Fruit fly (Drosophila melanogaster) whole organism, embryonic: ENCODE measurements around the gene GILT3.

ENCODE experiments used
- Awh ChIP-seq: fragments of 200-800 bp; sonication (Bioruptor generic); IDR thresholded peaks from 2 replicates; pipeline ENCODE4, ENCODE4 v1.3.6; 2022; ENCODE audit warnings: missing biosample characterization, missing genetic modification characterization
- B-H1 ChIP-seq: fragments of 200-800 bp; sonication (Bioruptor generic); IDR thresholded peaks from 3 replicates; pipeline ENCODE4 v1.3.6; 2022; ENCODE audit warnings: missing biosample characterization, missing genetic modification characterization
- CG10267 ChIP-seq: fragments of 200-800 bp; sonication (Bioruptor generic); optimal IDR thresholded peaks from 2 replicates; lab custom pipeline; 2018; ENCODE audit warnings: missing biosample characterization, mild to moderate bottlenecking, missing genetic modification characterization, moderate library complexity
- CG10274 ChIP-seq: fragments of 200-800 bp; sonication (Bioruptor generic); optimal IDR thresholded peaks from 3 replicates; lab custom pipeline; 2017; ENCODE audit warnings: missing biosample characterization, mild to moderate bottlenecking, missing genetic modification characterization
- CG12104 ChIP-seq: fragments of 200-800 bp; sonication (Bioruptor generic); optimal IDR thresholded peaks from 3 replicates; lab custom pipeline; 2016; ENCODE audit warnings: missing biosample characterization, missing genetic modification characterization
- CG12744 ChIP-seq: fragments of 200-800 bp; sonication (Bioruptor generic); optimal IDR thresholded peaks from 2 replicates; lab custom pipeline; 2016; ENCODE audit warnings: missing biosample characterization, missing genetic modification characterization
- CG14014 ChIP-seq: fragments of 200-800 bp; sonication (Bioruptor generic); IDR thresholded peaks from 2 replicates; pipeline ENCODE4 v1.3.6; 2022; ENCODE audit warnings: missing biosample characterization, missing genetic modification characterization
- CG14860 ChIP-seq: fragments of 200-800 bp; sonication (Bioruptor generic); IDR thresholded peaks from 3 replicates; pipeline ENCODE4 v1.3.6; 2022; ENCODE audit warnings: missing biosample characterization, missing genetic modification characterization; ENCODE audit not compliant: partially characterized antibody
- CG1529 ChIP-seq: fragments of 200-800 bp; sonication (Bioruptor generic); optimal IDR thresholded peaks from 3 replicates; lab custom pipeline; 2018; ENCODE audit warnings: missing biosample characterization, missing genetic modification characterization
- CG16779 ChIP-seq: fragments of 200-800 bp; sonication (Bioruptor generic); IDR thresholded peaks from 2 replicates; pipeline ENCODE4 v1.3.6; 2022; ENCODE audit warnings: missing biosample characterization, missing genetic modification characterization
- CG17359 ChIP-seq: fragments of 200-800 bp; sonication (Bioruptor generic); optimal IDR thresholded peaks from 3 replicates; lab custom pipeline; 2018; ENCODE audit warnings: missing biosample characterization, mild to moderate bottlenecking, missing genetic modification characterization, moderate library complexity
- CG18262 ChIP-seq: fragments of 200-800 bp; optimal IDR thresholded peaks from 3 replicates; lab custom pipeline; 2019; ENCODE audit warnings: missing biosample characterization, mild to moderate bottlenecking, missing genetic modification characterization, moderate library complexity
- CG2116 ChIP-seq: fragments of 200-800 bp; sonication (Bioruptor generic); optimal IDR thresholded peaks from 3 replicates; lab custom pipeline; 2018; ENCODE audit warnings: missing biosample characterization, mild to moderate bottlenecking, missing genetic modification characterization
- CG32532 ChIP-seq: fragments of 200-800 bp; sonication (Bioruptor generic); IDR thresholded peaks from 2 replicates; pipeline ENCODE4 v1.3.6; 2022; ENCODE audit warnings: missing biosample characterization, missing genetic modification characterization
- CG6654 ChIP-seq: fragments of 200-800 bp; sonication (Bioruptor generic); optimal IDR thresholded peaks from 2 replicates; lab custom pipeline; 2017; ENCODE audit warnings: missing biosample characterization, mild to moderate bottlenecking, missing genetic modification characterization
- CG6854 ChIP-seq: fragments of 200-800 bp; sonication (Bioruptor generic); optimal IDR thresholded peaks from 3 replicates; lab custom pipeline; 2017; ENCODE audit warnings: missing biosample characterization, mild to moderate bottlenecking, missing genetic modification characterization
- CG7556 ChIP-seq: fragments of 200-800 bp; sonication (Bioruptor generic); optimal IDR thresholded peaks from 2 replicates; lab custom pipeline; 2017; ENCODE audit warnings: missing biosample characterization, mild to moderate bottlenecking, missing genetic modification characterization
- CG7745 ChIP-seq: fragments of 200-800 bp; sonication (Bioruptor generic); optimal IDR thresholded peaks from 2 replicates; lab custom pipeline; 2018; ENCODE audit warnings: missing biosample characterization, mild to moderate bottlenecking, missing genetic modification characterization, moderate library complexity
- CG8089 ChIP-seq: fragments of 200-800 bp; sonication (Bioruptor generic); optimal IDR thresholded peaks from 3 replicates; lab custom pipeline; 2016; ENCODE audit warnings: missing biosample characterization, missing genetic modification characterization
- CG9215 ChIP-seq: fragments of 200-800 bp; sonication (Bioruptor generic); IDR thresholded peaks from 2 replicates; pipeline ENCODE4 v1.3.6; 2022; ENCODE audit warnings: missing biosample characterization, missing genetic modification characterization
- Camta ChIP-seq: fragments of 200-800 bp; sonication (Bioruptor generic); optimal IDR thresholded peaks from 2 replicates; lab custom pipeline; 2016; ENCODE audit warnings: missing biosample characterization, missing genetic modification characterization
- Dbx ChIP-seq: fragments of 200-800 bp; sonication (Bioruptor generic); IDR thresholded peaks from 3 replicates; pipeline ENCODE4 v1.3.6; 2022; ENCODE audit warnings: missing biosample characterization, missing genetic modification characterization
- Dll ChIP-seq: fragments of 200-800 bp; sonication (Bioruptor generic); IDR thresholded peaks from 4 replicates; pipeline ENCODE4 v1.3.6; 2022; ENCODE audit warnings: missing biosample characterization, missing genetic modification characterization; ENCODE audit not compliant: partially characterized antibody
- Dp ChIP-seq: fragments of 200-800 bp; sonication (Bioruptor generic); optimal IDR thresholded peaks from 2 replicates; lab custom pipeline; 2018; ENCODE audit warnings: missing biosample characterization, mild to moderate bottlenecking, missing genetic modification characterization, moderate library complexity
- Hr39 ChIP-seq: fragments of >200 bp; optimal IDR thresholded peaks from 2 replicates; lab custom pipeline; 2017
- Mad ChIP-seq: fragments of 200-800 bp; sonication (Bioruptor generic); optimal IDR thresholded peaks from 2 replicates; lab custom pipeline; 2016; ENCODE audit warnings: missing biosample characterization, missing genetic modification characterization
- Med ChIP-seq: fragments of 200-800 bp; sonication (Bioruptor generic); peaks from one replicate; lab custom pipeline; 2016; ENCODE audit warnings: missing biosample characterization, missing genetic modification characterization, mild to moderate bottlenecking, inconsistent platforms, moderate library complexity
- Mrtf ChIP-seq: fragments of 200-800 bp; sonication (Bioruptor generic); IDR thresholded peaks from 3 replicates; pipeline ENCODE4 v1.3.6; 2022; ENCODE audit warnings: missing biosample characterization, missing genetic modification characterization
- Pdp1 ChIP-seq, 2 experiments: fragments of 200-800 bp; sonication (Bioruptor generic); optimal IDR thresholded peaks; 3 replicates each; lab custom pipeline; 2016; ENCODE audit warnings: missing biosample characterization in 2 of 2, missing genetic modification characterization in 2 of 2, mild to moderate bottlenecking in 1 of 2, moderate library complexity in 1 of 2
- TFAM ChIP-seq: fragments of 200-800 bp; sonication (Bioruptor generic); optimal IDR thresholded peaks from 2 replicates; lab custom pipeline; 2017; ENCODE audit warnings: missing biosample characterization, missing genetic modification characterization, inconsistent platforms
- Tbp ChIP-seq: fragments of >200 bp; optimal IDR thresholded peaks from 2 replicates; lab custom pipeline; 2018; ENCODE audit warnings: missing biosample characterization, missing genetic modification characterization
- Trl ChIP-seq, 3 experiments: fragments of >200 bp in 2 of 3; fragments of 200-800 bp in 1 of 3; sonication (Bioruptor generic) in 1 of 3; optimal IDR thresholded peaks; 2 replicates in 1 of 3; 3 replicates in 2 of 3; lab custom pipeline; 2016 to 2017; ENCODE audit warnings: missing biosample characterization in 1 of 3, missing genetic modification characterization in 1 of 3
- Xbp1 ChIP-seq: fragments of 200-800 bp; sonication (Bioruptor generic); optimal IDR thresholded peaks from 3 replicates; lab custom pipeline; 2016; ENCODE audit warnings: missing biosample characterization, mild to moderate bottlenecking, missing genetic modification characterization
- aop ChIP-seq: fragments of 200-800 bp; sonication (Bioruptor generic); IDR thresholded peaks from 2 replicates; pipeline ENCODE4 v1.3.6; 2022; ENCODE audit warnings: missing biosample characterization, missing genetic modification characterization
- br ChIP-seq: fragments of >200 bp; optimal IDR thresholded peaks from 2 replicates; lab custom pipeline; 2017
- cad ChIP-seq: fragments of >200 bp; optimal IDR thresholded peaks from 2 replicates; lab custom pipeline; 2017; ENCODE audit warnings: missing biosample characterization, missing genetic modification characterization
- caup ChIP-seq: fragments of 200-800 bp; sonication (Bioruptor generic); optimal IDR thresholded peaks from 3 replicates; lab custom pipeline; 2017; ENCODE audit warnings: missing biosample characterization, mild to moderate bottlenecking, missing genetic modification characterization, moderate library complexity; ENCODE audit not compliant: severe bottlenecking
- chn ChIP-seq: fragments of 200-800 bp; sonication (Bioruptor generic); optimal IDR thresholded peaks from 2 replicates; lab custom pipeline; 2016; ENCODE audit warnings: missing biosample characterization, missing genetic modification characterization
- dmrt99B ChIP-seq: fragments of 200-800 bp; sonication (Bioruptor generic); optimal IDR thresholded peaks from 2 replicates; lab custom pipeline; 2018; ENCODE audit warnings: missing biosample characterization, mild to moderate bottlenecking, missing genetic modification characterization, moderate library complexity
- gcm ChIP-seq: fragments of 200-800 bp; sonication (Bioruptor generic); optimal IDR thresholded peaks from 2 replicates; lab custom pipeline; 2019; ENCODE audit warnings: missing biosample characterization, mild to moderate bottlenecking, missing genetic modification characterization, moderate library complexity
- gt ChIP-seq: fragments of 200-800 bp; sonication (Bioruptor generic); IDR thresholded peaks from 2 replicates; pipeline ENCODE4 v1.3.6; 2022; ENCODE audit warnings: missing biosample characterization, missing genetic modification characterization
- lbe ChIP-seq: fragments of 200-800 bp; sonication (Bioruptor generic); optimal IDR thresholded peaks from 2 replicates; lab custom pipeline; 2016; ENCODE audit warnings: missing biosample characterization, mild to moderate bottlenecking, missing genetic modification characterization
- lola ChIP-seq, 3 experiments: fragments of >200 bp in 2 of 3; fragments of 200-800 bp in 1 of 3; sonication (Bioruptor generic) in 1 of 3; optimal IDR thresholded peaks; 2 replicates each; lab custom pipeline; 2017 to 2019; ENCODE audit warnings: missing biosample characterization in 3 of 3, missing genetic modification characterization in 3 of 3, mild to moderate bottlenecking in 1 of 3, moderate library complexity in 1 of 3
- org-1 ChIP-seq: fragments of 200-800 bp; sonication (Bioruptor generic); optimal IDR thresholded peaks from 2 replicates; lab custom pipeline; 2017; ENCODE audit warnings: missing biosample characterization, missing genetic modification characterization
- ro ChIP-seq: fragments of 200-800 bp; sonication (Bioruptor generic); IDR thresholded peaks from 2 replicates; pipeline ENCODE4 v1.3.6; 2022; ENCODE audit warnings: missing biosample characterization, missing genetic modification characterization
- scrt ChIP-seq: fragments of 200-800 bp; sonication (Bioruptor generic); optimal IDR thresholded peaks from 2 replicates; lab custom pipeline; 2018; ENCODE audit warnings: missing biosample characterization, mild to moderate bottlenecking, missing genetic modification characterization, moderate library complexity
- sd ChIP-seq: fragments of 200-800 bp; sonication (Bioruptor generic); optimal IDR thresholded peaks from 3 replicates; lab custom pipeline; 2018; ENCODE audit warnings: missing biosample characterization, mild to moderate bottlenecking, missing genetic modification characterization, moderate library complexity
- sima ChIP-seq: fragments of 200-800 bp; sonication (Bioruptor generic); optimal IDR thresholded peaks from 2 replicates; lab custom pipeline; 2016; ENCODE audit warnings: missing biosample characterization, missing genetic modification characterization
- vvl ChIP-seq: fragments of 200-800 bp; sonication (Bioruptor generic); IDR thresholded peaks from 2 replicates; pipeline ENCODE4 v1.3.6; 2022; ENCODE audit warnings: missing biosample characterization, missing genetic modification characterization
- yki ChIP-seq: fragments of >200 bp; optimal IDR thresholded peaks from 3 replicates; lab custom pipeline; 2018
- zen ChIP-seq: fragments of 200-800 bp; sonication (Bioruptor generic); optimal IDR thresholded peaks from 3 replicates; lab custom pipeline; 2018; ENCODE audit warnings: missing biosample characterization, mild to moderate bottlenecking, missing genetic modification characterization, moderate library complexity

Gene GILT3

DNA sequence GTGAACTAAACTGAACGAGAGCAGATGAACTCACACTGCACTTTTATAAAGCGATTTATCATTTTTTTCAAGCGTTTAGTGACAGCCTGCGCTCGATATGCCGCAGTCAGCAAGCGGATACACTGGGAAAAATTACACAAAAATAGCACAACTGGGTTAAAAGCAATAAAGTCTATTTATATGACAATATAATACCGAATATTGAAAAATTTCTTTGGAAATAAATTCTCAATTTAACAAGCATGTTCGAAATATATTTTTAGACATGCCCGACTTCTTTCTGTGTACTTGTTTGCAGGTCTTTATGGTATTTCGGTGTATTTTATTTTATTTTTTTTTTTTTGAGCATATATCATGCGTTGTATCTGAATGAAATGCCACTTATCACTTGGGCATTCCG, 36.7 kb downstream of the GILT3 start (continued):
- TF ChIP-seq sd (tag; lab: Kevin White, UChicago): peak; percentile 14
- no peak for TF ChIP-seq yki (lab: Kevin White, UChicago)
- no peak for TF ChIP-seq CG14860 (GFP tag; lab: Robert Waterston, UW)
- 0 out of 2 replicates have a peak, but pooled peaks have one; percentile 9 for TF ChIP-seq ro (GFP tag; lab: Robert Waterston, UW)
- 0 out of 2 replicates have a peak, but pooled peaks have one; percentile 21 for TF ChIP-seq gt
- peak; percentile 79 for TF ChIP-seq zen (tag; lab: Kevin White, UChicago)
- peak; percentile 41 for TF ChIP-seq gcm
- TF ChIP-seq Med: no peak
- peak; percentile 45 for TF ChIP-seq CG7556
- TF ChIP-seq CG6854 (GFP tag; lab: Kevin White, UChicago): no peak
- TF ChIP-seq TFAM (GFP tag; lab: Kevin White, UChicago): no peak
- peak; percentile 74 for TF ChIP-seq vvl (GFP tag; lab: Robert Waterston, UW)
- no peak for TF ChIP-seq br (lab: Kevin White, UChicago)
- peak; percentile 77 for TF ChIP-seq lbe
- TF ChIP-seq chn (GFP tag; lab: Kevin White, UChicago): peak; percentile 56
- TF ChIP-seq Dbx (GFP tag; lab: Robert Waterston, UW): no peak
- peak; percentile 81 for TF ChIP-seq dmrt99B (tag; lab: Kevin White, UChicago)
- TF ChIP-seq CG32532 (GFP tag; lab: Robert Waterston, UW): no peak
- no peak for TF ChIP-seq CG6654 (GFP tag; lab: Kevin White, UChicago)
- peak; percentile 18 for TF ChIP-seq org-1 (GFP tag; lab: Kevin White, UChicago)
- TF ChIP-seq CG2116 (GFP tag; lab: Kevin White, UChicago): no peak
- TF ChIP-seq aop (GFP tag; lab: Robert Waterston, UW): 0 out of 2 replicates have a peak, but pooled peaks have one; percentile 13
- no peak for TF ChIP-seq cad (GFP tag; lab: Kevin White, UChicago)
- TF ChIP-seq Mrtf: peak; percentile 56; the same call in 1 of the 3 replicates
- TF ChIP-seq CG16779: no peak
- peak; percentile 78 for TF ChIP-seq Xbp1 (GFP tag; lab: Kevin White, UChicago)
- peak; percentile 70 for TF ChIP-seq CG17359 (tag; lab: Kevin White, UChicago)
- TF ChIP-seq CG12744 (GFP tag; lab: Kevin White, UChicago): peak; percentile 18
- peak; percentile 44 to 66 for TF ChIP-seq Pdp1 (GFP tag; optimal IDR thresholded peaks at IDR 0.05; lab: Kevin White, UChicago)
- peak; percentile 16 for TF ChIP-seq CG8089 (GFP tag; lab: Kevin White, UChicago)
- peak; percentile 35 for TF ChIP-seq CG18262 (tag; lab: Kevin White, UChicago)
- TF ChIP-seq B-H1 (GFP tag; lab: Robert Waterston, UW): no peak; the same call in 2 of the 3 replicates
- no peak for TF ChIP-seq Trl (optimal IDR thresholded peaks at IDR 0.05; lab: Kevin White, UChicago)
- peak; percentile 49 for TF ChIP-seq Trl (GFP tag; optimal IDR thresholded peaks at IDR 0.05; lab: Kevin White, UChicago)
- no peak for TF ChIP-seq Hr39 (lab: Kevin White, UChicago)
- peak; percentile 20; the same call in 1 of the 2 replicates for TF ChIP-seq CG9215 (GFP tag; lab: Robert Waterston, UW)
- TF ChIP-seq CG12104 (GFP tag; lab: Kevin White, UChicago): no peak
- TF ChIP-seq scrt (GFP tag; lab: Kevin White, UChicago): peak; percentile 14
- peak; percentile 63 for TF ChIP-seq CG14014 (GFP tag; lab: Robert Waterston, UW)
- TF ChIP-seq sima (GFP tag; lab: Kevin White, UChicago): no peak
- peak in 1 of 3 experiments; percentile 66 for TF ChIP-seq lola (GFP tag; optimal IDR thresholded peaks at IDR 0.05; lab: Kevin White, UChicago)
- TF ChIP-seq Tbp (GFP tag; lab: Kevin White, UChicago): no peak
- peak; percentile 55 for TF ChIP-seq CG10267
- no peak for TF ChIP-seq CG7745 (tag; lab: Kevin White, UChicago)
- TF ChIP-seq caup (GFP tag; lab: Kevin White, UChicago): no peak
- no peak for TF ChIP-seq CG10274 (GFP tag; lab: Kevin White, UChicago)
- no peak for TF ChIP-seq Dp
- TF ChIP-seq Camta: peak; percentile 60
- peak; percentile 60; the same call in 1 of the 2 replicates for TF ChIP-seq Awh (GFP tag; lab: Robert Waterston, UW)
- TF ChIP-seq CG1529: peak; percentile 51
- peak; percentile 62 for TF ChIP-seq Mad (GFP tag; lab: Kevin White, UChicago)
- no peak for TF ChIP-seq Dll (GFP tag; lab: Robert Waterston, UW)
